Fruit fly (Drosophila melanogaster): Measurements from ENCODE around the gene Ilp8.

Ilp8 gene

DNA sequence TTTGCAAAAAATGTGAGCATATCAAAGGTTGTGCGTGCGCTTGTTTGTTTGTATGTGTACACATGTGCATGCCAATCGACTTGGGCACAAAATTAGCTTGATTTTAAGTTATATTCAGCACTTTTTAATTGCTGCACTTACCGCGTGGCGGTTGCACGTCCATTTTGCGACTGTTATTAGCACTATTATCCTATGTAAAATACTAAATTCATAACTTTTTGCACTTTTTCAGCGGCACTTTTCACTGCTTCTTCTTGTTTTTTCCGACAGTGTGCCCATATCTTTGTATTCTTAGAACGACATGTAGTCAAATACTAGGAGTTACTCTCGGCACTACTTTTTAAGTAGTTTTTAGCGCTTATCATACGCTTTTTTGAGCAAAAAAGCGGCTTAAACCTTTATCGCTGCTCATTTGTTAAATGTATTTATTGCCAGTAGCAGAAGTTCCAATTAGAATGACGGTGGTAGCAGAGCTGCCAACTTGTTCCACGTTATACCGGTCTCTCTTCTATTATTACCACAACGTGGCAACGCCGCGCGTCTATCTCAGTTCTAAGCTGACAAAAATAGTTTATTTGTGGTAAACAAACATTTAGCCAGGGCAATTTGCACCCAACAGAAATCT is 10.5 kb upstream of the Ilp8 start, which contains the start of the genes scaf6 and Papst2 (continued):
- TF ChIP-seq CG2116 (GFP tag; optimal IDR thresholded peaks at IDR 0.05) (peak; percentile 40), trem (tag; optimal IDR thresholded peaks at IDR 0.05) (peak; percentile 99), toy (GFP tag; IDR thresholded peaks at IDR 0.05) (no peak), CG17829 (tag; optimal IDR thresholded peaks at IDR 0.05) (peak; percentile 41), CG16813 (GFP tag; IDR thresholded peaks at IDR 0.05; ENCODE audit: partially characterized antibody) (peak; percentile 26; the same call in 1 of the 3 replicates)

DNA sequence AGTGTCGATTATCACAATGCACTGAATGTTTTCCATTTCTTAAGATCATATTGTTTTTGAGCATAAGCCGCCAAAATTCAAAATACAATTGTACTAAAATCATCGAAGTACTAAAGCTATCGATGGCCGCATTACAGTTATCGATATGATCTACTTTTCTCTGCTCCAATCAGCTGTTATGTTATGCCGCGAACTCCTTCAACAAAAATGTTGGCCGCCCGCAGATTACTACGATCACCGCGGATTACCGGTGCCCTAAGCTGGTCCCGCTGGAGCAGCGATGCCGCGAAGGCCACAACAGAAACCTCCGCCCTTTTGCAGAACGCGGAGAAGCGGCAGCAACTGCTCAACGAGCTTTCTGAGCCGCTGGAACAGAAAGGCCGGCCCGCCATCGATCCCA is 3.6 kb upstream of the Ilp8 start, which contains the start of gene beg:
beg (plus strand) TSS at position 177 of the 400 bp plus-strand sequence.
- TF ChIP-seq CG2199 (GFP tag; IDR thresholded peaks at IDR 0.05) = no peak
- TF ChIP-seq Dll (GFP tag; IDR thresholded peaks at IDR 0.05; ENCODE audit: partially characterized antibody) = peak; percentile 79
- peak; percentile 34 for TF ChIP-seq Sry-δ (GFP tag; optimal IDR thresholded peaks at IDR 0.05)
- TF ChIP-seq btn (GFP tag; optimal IDR thresholded peaks at IDR 0.05) = no peak
- TF ChIP-seq Nf-YA (GFP tag; IDR thresholded peaks at IDR 0.05) = no peak
- TF ChIP-seq CG14860 (GFP tag; IDR thresholded peaks at IDR 0.05; ENCODE audit: partially characterized antibody) = peak; percentile 52; the same call in 2 of the 3 replicates
- TF ChIP-seq CG2116 (GFP tag; optimal IDR thresholded peaks at IDR 0.05) = peak; percentile 69
- TF ChIP-seq lilli (GFP tag; optimal IDR thresholded peaks at IDR 0.05) = no peak
- peak; percentile 74 for TF ChIP-seq Dref (GFP tag; IDR thresholded peaks at IDR 0.05)
- no peak for TF ChIP-seq CG1603 (tag; optimal IDR thresholded peaks at IDR 0.05)
- TF ChIP-seq CG9437 (GFP tag; optimal IDR thresholded peaks at IDR 0.05) = no peak
- TF ChIP-seq her (GFP tag; optimal IDR thresholded peaks at IDR 0.05) = no peak
- TF ChIP-seq CG4820 (GFP tag; optimal IDR thresholded peaks at IDR 0.05) = no peak
- no peak for TF ChIP-seq CG7357 (GFP tag; IDR thresholded peaks at IDR 0.05)
- no peak for TF ChIP-seq sima (GFP tag; optimal IDR thresholded peaks at IDR 0.05)
- TF ChIP-seq trem (tag; optimal IDR thresholded peaks at IDR 0.05) = peak; percentile 16
- TF ChIP-seq bbx (GFP tag; IDR thresholded peaks at IDR 0.05; ENCODE audit: partially characterized antibody) = peak; percentile 79
- TF ChIP-seq ato (GFP tag; IDR thresholded peaks at IDR 0.05; ENCODE audit: partially characterized antibody) = peak; percentile 71
- TF ChIP-seq gsb (GFP tag; IDR thresholded peaks at IDR 0.05) = no peak
- no peak for TF ChIP-seq kah (GFP tag; optimal IDR thresholded peaks at IDR 0.05)
- TF ChIP-seq CG9797 (GFP tag; optimal IDR thresholded peaks at IDR 0.05) = no peak
- no peak for TF ChIP-seq corto (GFP tag; optimal IDR thresholded peaks at IDR 0.05)
- TF ChIP-seq CG9817 (tag; optimal IDR thresholded peaks at IDR 0.05) = no peak
- TF ChIP-seq Hr51 (GFP tag; optimal IDR thresholded peaks at IDR 0.05) = no peak
- TF ChIP-seq E2f2 (GFP tag; IDR thresholded peaks at IDR 0.05) = peak; percentile 92
- peak; percentile 66 for TF ChIP-seq hbn (GFP tag; IDR thresholded peaks at IDR 0.05; ENCODE audit: partially characterized antibody)
- no peak for TF ChIP-seq insv (GFP tag; optimal IDR thresholded peaks at IDR 0.05)
- peak; percentile 72 for TF ChIP-seq unc-4 (GFP tag; IDR thresholded peaks at IDR 0.05; ENCODE audit: partially characterized antibody)
- TF ChIP-seq CG8765 (GFP tag; IDR thresholded peaks at IDR 0.05) = no peak
- no peak for TF ChIP-seq esg (GFP tag; conservative IDR thresholded peaks at IDR 0.05)
- TF ChIP-seq inv (GFP tag; IDR thresholded peaks at IDR 0.05; ENCODE audit: partially characterized antibody) = peak; percentile 24; the same call in 1 of the 2 replicates
- TF ChIP-seq cg (GFP tag; optimal IDR thresholded peaks at IDR 0.05) = no peak
- TF ChIP-seq BEAF-32 (GFP tag; optimal IDR thresholded peaks at IDR 0.05) = peak; percentile 60
- no peak for TF ChIP-seq crc (GFP tag; optimal IDR thresholded peaks at IDR 0.05)
- TF ChIP-seq CG6272 (GFP tag; IDR thresholded peaks at IDR 0.05) = no peak
- no peak for TF ChIP-seq CG15696 (tag; optimal IDR thresholded peaks at IDR 0.05)
- TF ChIP-seq CG14014 (GFP tag; IDR thresholded peaks at IDR 0.05) = no peak
- TF ChIP-seq sug (tag; optimal IDR thresholded peaks at IDR 0.05) = no peak
- no peak for TF ChIP-seq CG18476 (GFP tag; optimal IDR thresholded peaks at IDR 0.05)
- TF ChIP-seq exex (tag; optimal IDR thresholded peaks at IDR 0.05) = no peak
- peak; percentile 78 for TF ChIP-seq sna (GFP tag; IDR thresholded peaks at IDR 0.05; ENCODE audit: partially characterized antibody)
- TF ChIP-seq dysf (GFP tag; IDR thresholded peaks at IDR 0.05) = no peak
- no peak for TF ChIP-seq CG2712 (tag; optimal IDR thresholded peaks at IDR 0.05)
- peak; percentile 65 for TF ChIP-seq Doc3 (GFP tag; IDR thresholded peaks at IDR 0.05; ENCODE audit: partially characterized antibody)
